Fruit fly (Drosophila melanogaster) S2 (cell line): ENCODE data around the gene CG6763.

ENCODE experiments used
- CG8478 ChIP-seq: fragments of >200 bp; optimal IDR thresholded peaks from 2 replicates; lab custom pipeline; 2018
- CTCF ChIP-seq, 2 experiments: fragments of >200 bp; optimal IDR thresholded peaks; 2 replicates each; lab custom pipeline; 2018

DNA sequence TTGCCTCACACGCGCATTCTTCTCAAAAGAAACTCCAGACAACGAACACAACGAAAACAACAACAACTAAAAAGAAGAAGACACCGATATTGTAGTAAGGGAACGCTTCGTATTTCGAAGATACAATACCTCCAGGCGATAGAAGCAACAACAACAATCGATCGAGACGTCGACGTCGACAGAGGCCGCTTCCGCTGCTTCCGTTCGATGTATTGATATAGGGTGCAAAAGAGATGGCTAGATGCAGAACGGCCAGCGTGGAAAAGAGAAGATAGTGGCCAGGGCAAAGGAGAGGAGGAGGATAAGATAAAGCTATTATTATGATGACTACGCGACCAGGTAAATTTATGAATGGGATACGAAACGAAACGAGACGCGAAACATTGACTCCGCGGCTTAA is 31.4 kb downstream of the CG6763 start:
- TF ChIP-seq CG8478 (lab: Kevin White, UChicago): peak; percentile 82
- no peak for TF ChIP-seq CTCF (optimal IDR thresholded peaks at IDR 0.05; lab: Kevin White, UChicago)
